Fruit fly (Drosophila melanogaster) whole organism, embryonic: ENCODE data around the gene CG34300.

Source experiments
- Asciz ChIP-seq: fragments of 200-800 bp; sonication (Bioruptor generic); optimal IDR thresholded peaks from 2 replicates; lab custom pipeline; 2017; ENCODE audit warnings: missing biosample characterization, mild to moderate bottlenecking, missing genetic modification characterization, missing genetic modification reagents
- B-H1 ChIP-seq: fragments of 200-800 bp; sonication (Bioruptor generic); IDR thresholded peaks from 3 replicates; pipeline ENCODE4 v1.3.6; 2022; ENCODE audit warnings: missing biosample characterization, missing genetic modification characterization
- CG10979 ChIP-seq: fragments of 200-800 bp; sonication (Bioruptor generic); optimal IDR thresholded peaks from 2 replicates; lab custom pipeline; 2018; ENCODE audit warnings: missing biosample characterization, mild to moderate bottlenecking, missing genetic modification characterization, moderate library complexity
- CG11504 ChIP-seq: fragments of 200-800 bp; sonication (Bioruptor generic); optimal IDR thresholded peaks from 3 replicates; lab custom pipeline; 2019; ENCODE audit warnings: missing biosample characterization, mild to moderate bottlenecking, missing genetic modification characterization, moderate library complexity
- CG12744 ChIP-seq: fragments of 200-800 bp; sonication (Bioruptor generic); optimal IDR thresholded peaks from 2 replicates; lab custom pipeline; 2016; ENCODE audit warnings: missing biosample characterization, missing genetic modification characterization
- CG14965 ChIP-seq: fragments of 200-800 bp; sonication (Bioruptor generic); optimal IDR thresholded peaks from 2 replicates; lab custom pipeline; 2016; ENCODE audit warnings: missing biosample characterization, missing genetic modification characterization, borderline replicate concordance
- CG17359 ChIP-seq: fragments of 200-800 bp; sonication (Bioruptor generic); optimal IDR thresholded peaks from 3 replicates; lab custom pipeline; 2018; ENCODE audit warnings: missing biosample characterization, mild to moderate bottlenecking, missing genetic modification characterization, moderate library complexity
- CG17361 ChIP-seq: fragments of 200-800 bp; sonication (Bioruptor generic); IDR thresholded peaks from 3 replicates; pipeline ENCODE4 v1.3.6; 2022; ENCODE audit warnings: missing biosample characterization, missing genetic modification characterization
- CG17829 ChIP-seq: fragments of 200-800 bp; optimal IDR thresholded peaks from 2 replicates; lab custom pipeline; 2019; ENCODE audit warnings: missing biosample characterization, mild to moderate bottlenecking, missing genetic modification characterization, moderate library complexity
- CG17912 ChIP-seq: fragments of 200-800 bp; sonication (Bioruptor generic); optimal IDR thresholded peaks from 2 replicates; lab custom pipeline; 2018; ENCODE audit warnings: missing biosample characterization, mild to moderate bottlenecking, missing genetic modification characterization
- CG18262 ChIP-seq: fragments of 200-800 bp; optimal IDR thresholded peaks from 3 replicates; lab custom pipeline; 2019; ENCODE audit warnings: missing biosample characterization, mild to moderate bottlenecking, missing genetic modification characterization, moderate library complexity
- CG18476 ChIP-seq: fragments of 200-800 bp; sonication (Bioruptor generic); optimal IDR thresholded peaks from 2 replicates; lab custom pipeline; 2016; ENCODE audit warnings: missing biosample characterization, mild to moderate bottlenecking, missing genetic modification characterization
- CG2116 ChIP-seq: fragments of 200-800 bp; sonication (Bioruptor generic); optimal IDR thresholded peaks from 3 replicates; lab custom pipeline; 2018; ENCODE audit warnings: missing biosample characterization, mild to moderate bottlenecking, missing genetic modification characterization
- CG2202 ChIP-seq: fragments of 200-800 bp; sonication (Bioruptor generic); optimal IDR thresholded peaks from 2 replicates; lab custom pipeline; 2018; ENCODE audit warnings: missing biosample characterization, mild to moderate bottlenecking, missing genetic modification characterization
- CG2712 ChIP-seq: fragments of 200-800 bp; optimal IDR thresholded peaks from 3 replicates; lab custom pipeline; 2019; ENCODE audit warnings: missing biosample characterization, mild to moderate bottlenecking, missing genetic modification characterization, moderate library complexity
- CG34422 ChIP-seq: fragments of 200-800 bp; sonication (Bioruptor generic); IDR thresholded peaks from 3 replicates; pipeline ENCODE4 v1.3.6; 2022; ENCODE audit warnings: missing biosample characterization, missing genetic modification characterization
- CG5180 ChIP-seq: fragments of 200-800 bp; sonication (Bioruptor generic); optimal IDR thresholded peaks from 3 replicates; lab custom pipeline; 2017; ENCODE audit warnings: missing biosample characterization, missing genetic modification characterization, mild to moderate bottlenecking, moderate library complexity, missing genetic modification reagents
- CG6175 ChIP-seq: fragments of 200-800 bp; sonication (Bioruptor generic); IDR thresholded peaks from 3 replicates; pipeline ENCODE4 v1.3.6; 2022; ENCODE audit warnings: missing biosample characterization, missing genetic modification characterization
- CG7357 ChIP-seq: fragments of 200-800 bp; sonication (Bioruptor generic); IDR thresholded peaks from 3 replicates; pipeline ENCODE4 v1.3.6; 2022; ENCODE audit warnings: missing biosample characterization, missing genetic modification characterization
- CG8281 ChIP-seq: fragments of 200-800 bp; sonication (Bioruptor generic); optimal IDR thresholded peaks from 2 replicates; lab custom pipeline; 2018; ENCODE audit warnings: missing biosample characterization, mild to moderate bottlenecking, missing genetic modification characterization, moderate library complexity
- Dip2 ChIP-seq: fragments of 200-800 bp; sonication (Bioruptor generic); IDR thresholded peaks from 2 replicates; pipeline ENCODE4 v1.3.6; 2022; ENCODE audit warnings: missing biosample characterization, missing genetic modification characterization
- Doc3 ChIP-seq: fragments of 200-800 bp; sonication (Bioruptor generic); IDR thresholded peaks from 3 replicates; pipeline ENCODE4 v1.3.6; 2022; ENCODE audit warnings: missing biosample characterization, missing genetic modification characterization; ENCODE audit not compliant: partially characterized antibody
- E2f1 ChIP-seq: fragments of 200-800 bp; sonication (Bioruptor generic); IDR thresholded peaks from 2 replicates; pipeline ENCODE4 v1.3.6; 2022; ENCODE audit warnings: missing biosample characterization, missing genetic modification characterization
- GATAe ChIP-seq: fragments of 200-800 bp; sonication (Bioruptor generic); conservative IDR thresholded peaks from 2 replicates; pipeline ENCODE4 v1.3.6; 2022; ENCODE audit warnings: missing biosample characterization, missing genetic modification characterization
- H2.0 ChIP-seq: fragments of 200-800 bp; sonication (Bioruptor generic); IDR thresholded peaks from 2 replicates; pipeline ENCODE4 v1.3.6; 2022; ENCODE audit warnings: missing biosample characterization, missing genetic modification characterization
- HLH3B ChIP-seq: fragments of 200-800 bp; sonication (Bioruptor generic); IDR thresholded peaks from 2 replicates; pipeline ENCODE4 v1.3.6; 2022; ENCODE audit warnings: missing biosample characterization, missing genetic modification characterization
- HLH54F ChIP-seq: fragments of 200-800 bp; sonication (Bioruptor generic); optimal IDR thresholded peaks from 3 replicates; lab custom pipeline; 2016; ENCODE audit warnings: missing biosample characterization, missing genetic modification characterization
- Hr39 ChIP-seq: fragments of >200 bp; optimal IDR thresholded peaks from 2 replicates; lab custom pipeline; 2017
- Lhr ChIP-seq: fragments of 200-800 bp; sonication (Bioruptor generic); optimal IDR thresholded peaks from 3 replicates; lab custom pipeline; 2017; ENCODE audit warnings: mild to moderate bottlenecking, missing biosample characterization, missing genetic modification reagents, missing genetic modification characterization
- Meics ChIP-seq: fragments of 200-800 bp; sonication (Bioruptor generic); optimal IDR thresholded peaks from 2 replicates; lab custom pipeline; 2017; ENCODE audit warnings: missing biosample characterization, mild to moderate bottlenecking, missing genetic modification characterization
- Sry-β ChIP-seq: fragments of 200-800 bp; sonication (Bioruptor generic); optimal IDR thresholded peaks from 2 replicates; lab custom pipeline; 2018; ENCODE audit warnings: missing biosample characterization, mild to moderate bottlenecking, missing genetic modification characterization, moderate library complexity
- dmrt11E ChIP-seq: fragments of 200-800 bp; sonication (Bioruptor generic); optimal IDR thresholded peaks from 3 replicates; lab custom pipeline; 2018; ENCODE audit warnings: missing biosample characterization, mild to moderate bottlenecking, missing genetic modification characterization, moderate library complexity
- esg ChIP-seq: fragments of 200-800 bp; sonication (Bioruptor generic); conservative IDR thresholded peaks from 2 replicates; pipeline ENCODE4 v1.3.6; 2022; ENCODE audit warnings: missing biosample characterization, missing genetic modification characterization
- eve ChIP-seq, 2 experiments: fragments of >200 bp; optimal IDR thresholded peaks; 2 replicates each; lab custom pipeline; 2017; ENCODE audit warnings: missing biosample characterization in 2 of 2, missing genetic modification characterization in 2 of 2
- fd64A ChIP-seq: fragments of 200-800 bp; sonication (Bioruptor generic); optimal IDR thresholded peaks from 3 replicates; lab custom pipeline; 2018; ENCODE audit warnings: missing biosample characterization, mild to moderate bottlenecking, missing genetic modification characterization
- nmo ChIP-seq: fragments of 200-800 bp; sonication (Bioruptor generic); optimal IDR thresholded peaks from 2 replicates; lab custom pipeline; 2018; ENCODE audit warnings: missing biosample characterization, mild to moderate bottlenecking, missing genetic modification characterization, moderate library complexity
- nom ChIP-seq: fragments of 200-800 bp; sonication (Bioruptor generic); optimal IDR thresholded peaks from 2 replicates; lab custom pipeline; 2017; ENCODE audit warnings: missing biosample characterization, missing genetic modification characterization, mild to moderate bottlenecking, moderate library complexity, missing genetic modification reagents
- odd ChIP-seq: fragments of 200-800 bp; sonication (Bioruptor generic); optimal IDR thresholded peaks from 2 replicates; lab custom pipeline; 2017; ENCODE audit warnings: missing biosample characterization, mild to moderate bottlenecking, missing genetic modification characterization
- pb ChIP-seq: fragments of 200-800 bp; sonication (Bioruptor generic); optimal IDR thresholded peaks from 3 replicates; lab custom pipeline; 2016; ENCODE audit warnings: missing biosample characterization, missing genetic modification characterization
- prd ChIP-seq, 3 experiments: fragments of >200 bp in 2 of 3; fragments of 200-800 bp in 1 of 3; sonication (Bioruptor generic) in 1 of 3; optimal IDR thresholded peaks in 2 of 3; IDR thresholded peaks in 1 of 3; 2 replicates in 2 of 3; 3 replicates in 1 of 3; pipeline versions ENCODE4 v1.3.6 to Lab custom; 2017 to 2022; ENCODE audit warnings: missing biosample characterization in 1 of 3, missing genetic modification characterization in 1 of 3
- psq ChIP-seq: fragments of 200-800 bp; sonication (Bioruptor generic); optimal IDR thresholded peaks from 2 replicates; lab custom pipeline; 2017; ENCODE audit warnings: missing biosample characterization, missing genetic modification characterization
- pzg ChIP-seq: fragments of 200-800 bp; sonication (Bioruptor generic); optimal IDR thresholded peaks from 3 replicates; lab custom pipeline; 2018; ENCODE audit warnings: missing biosample characterization, mild to moderate bottlenecking, missing genetic modification characterization, moderate library complexity
- salm ChIP-seq: fragments of 200-800 bp; sonication (Bioruptor generic); optimal IDR thresholded peaks from 2 replicates; lab custom pipeline; 2018; ENCODE audit warnings: missing biosample characterization, mild to moderate bottlenecking, missing genetic modification characterization
- sc ChIP-seq, 3 experiments: fragments of >200 bp in 2 of 3; fragments of 200-800 bp in 1 of 3; sonication (Bioruptor generic) in 1 of 3; optimal IDR thresholded peaks; 2 replicates in 2 of 3; 3 replicates in 1 of 3; lab custom pipeline; 2017; ENCODE audit warnings: mild to moderate bottlenecking in 1 of 3, missing biosample characterization in 1 of 3, missing genetic modification characterization in 1 of 3, missing genetic modification reagents in 1 of 3
- sens-2 ChIP-seq: fragments of 200-800 bp; sonication (Bioruptor generic); IDR thresholded peaks from 2 replicates; pipeline ENCODE4 v1.3.6; 2022; ENCODE audit warnings: missing biosample characterization, missing genetic modification characterization
- slou ChIP-seq: fragments of 200-800 bp; sonication (Bioruptor generic); optimal IDR thresholded peaks from 3 replicates; lab custom pipeline; 2016; ENCODE audit warnings: missing biosample characterization, missing genetic modification characterization
- trh ChIP-seq: fragments of 200-800 bp; sonication (Bioruptor generic); optimal IDR thresholded peaks from 2 replicates; lab custom pipeline; 2016; ENCODE audit warnings: missing biosample characterization, missing genetic modification characterization
- tx ChIP-seq: fragments of 200-800 bp; sonication (Bioruptor generic); optimal IDR thresholded peaks from 2 replicates; lab custom pipeline; 2016; ENCODE audit warnings: missing biosample characterization, missing genetic modification characterization
- vvl ChIP-seq: fragments of 200-800 bp; sonication (Bioruptor generic); IDR thresholded peaks from 2 replicates; pipeline ENCODE4 v1.3.6; 2022; ENCODE audit warnings: missing biosample characterization, missing genetic modification characterization
- wor ChIP-seq: fragments of 200-800 bp; sonication (Bioruptor generic); IDR thresholded peaks from 2 replicates; pipeline ENCODE4 v1.3.6; 2022; ENCODE audit warnings: missing biosample characterization, missing genetic modification characterization

Gene CG34300

DNA sequence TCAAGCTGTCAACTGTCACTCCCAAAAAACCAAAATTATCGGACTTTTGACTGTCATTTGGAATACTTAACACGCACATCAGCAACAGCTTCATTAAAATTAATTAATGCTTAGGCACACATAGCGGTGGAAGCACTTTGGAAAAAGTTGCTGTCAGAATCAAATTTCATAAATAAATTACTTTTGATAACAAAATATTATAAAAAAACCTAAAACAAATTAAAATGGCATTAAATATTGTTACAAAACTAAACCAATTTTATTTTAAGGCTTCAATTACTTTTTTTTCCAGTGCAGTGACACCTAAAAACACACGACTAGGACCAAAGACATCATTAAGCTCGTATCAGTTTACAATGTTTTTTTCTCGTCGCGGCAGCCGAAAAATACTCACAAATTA lies 50.2 kb downstream of the CG34300 start (continued):
- TF ChIP-seq HLH54F (GFP tag; lab: Kevin White, UChicago) (no peak), Hr39 (no peak), Lhr (no peak), CG17359 (tag; lab: Kevin White, UChicago) (no peak), CG12744 (GFP tag; lab: Kevin White, UChicago) (no peak), E2f1 (GFP tag; lab: Robert Waterston, UW) (peak; percentile 27; the same call in 1 of the 2 replicates), nmo (GFP tag; lab: Kevin White, UChicago) (peak; percentile 6), sc (optimal IDR thresholded peaks at IDR 0.05; lab: Kevin White, UChicago) (no peak), sc (GFP tag; optimal IDR thresholded peaks at IDR 0.05; lab: Kevin White, UChicago) (no peak), CG7357 (GFP tag; lab: Robert Waterston, UW) (no peak), CG34422 (no peak), tx (no peak), Sry-β (GFP tag; lab: Kevin White, UChicago) (no peak), slou (GFP tag; lab: Kevin White, UChicago) (no peak), pb (no peak), CG17912 (no peak), salm (tag; lab: Kevin White, UChicago) (no peak), HLH3B (no peak), CG2712 (tag; lab: Kevin White, UChicago) (peak; percentile 22), eve (GFP tag; optimal IDR thresholded peaks at IDR 0.05; lab: Kevin White, UChicago) (no peak), CG11504 (tag; lab: Kevin White, UChicago) (peak; percentile 16), CG18476 (GFP tag; lab: Kevin White, UChicago) (no peak), CG17361 (GFP tag; lab: Robert Waterston, UW) (0 out of 3 replicates have a peak, but pooled peaks have one; percentile 19), Meics (GFP tag; lab: Kevin White, UChicago) (no peak), CG14965 (GFP tag; lab: Kevin White, UChicago) (no peak), prd (optimal IDR thresholded peaks at IDR 0.05; lab: Kevin White, UChicago) (no peak), prd (GFP tag; IDR thresholded peaks at IDR 0.05; lab: Robert Waterston, UW) (peak; percentile 41; the same call in 1 of the 3 replicates), CG5180 (no peak), trh (GFP tag; lab: Kevin White, UChicago) (no peak), wor (no peak), dmrt11E (tag; lab: Kevin White, UChicago) (peak; percentile 30), fd64A (no peak), pzg (GFP tag; lab: Kevin White, UChicago) (no peak), odd (GFP tag; lab: Kevin White, UChicago) (no peak), CG10979 (tag; lab: Kevin White, UChicago) (peak; percentile 7), CG2116 (GFP tag; lab: Kevin White, UChicago) (no peak), CG6175 (no peak), sens-2 (GFP tag; lab: Robert Waterston, UW) (no peak), vvl (GFP tag; lab: Robert Waterston, UW) (peak; percentile 34; the same call in 1 of the 2 replicates), psq (GFP tag; lab: Kevin White, UChicago) (no peak), CG8281 (tag; lab: Kevin White, UChicago) (no peak), nom (GFP tag; lab: Kevin White, UChicago) (no peak), CG17829 (tag; lab: Kevin White, UChicago) (no peak), CG18262 (tag; lab: Kevin White, UChicago) (peak; percentile 26), Dip2 (GFP tag; lab: Robert Waterston, UW) (no peak), H2.0 (no peak), Asciz (GFP tag; lab: Kevin White, UChicago) (no peak), esg (no peak), CG2202 (tag; lab: Kevin White, UChicago) (no peak), GATAe (GFP tag; lab: Robert Waterston, UW) (no peak), B-H1 (GFP tag; lab: Robert Waterston, UW) (no peak), Doc3 (GFP tag; lab: Robert Waterston, UW) (no peak)
